Fruit fly (Drosophila melanogaster): ENCODE data around the gene CG7376.

The CG7376 gene

dm6 chr3L:6124616-6125408, 49.2 kb upstream of the CG7376 start (continued):
- TF ChIP-seq CG7987 (GFP tag; optimal IDR thresholded peaks at IDR 0.05) (peak; percentile 94), Doc2 (GFP tag; IDR thresholded peaks at IDR 0.05) (no peak), tx (GFP tag; optimal IDR thresholded peaks at IDR 0.05) (no peak), Asciz (GFP tag; optimal IDR thresholded peaks at IDR 0.05) (peak; percentile 83), lab (GFP tag; optimal IDR thresholded peaks at IDR 0.05) (peak; percentile 94), z (GFP tag; IDR thresholded peaks at IDR 0.05) (no peak; the same call in 2 of the 3 replicates), NC2β (GFP tag; optimal IDR thresholded peaks at IDR 0.05) (peak; percentile 50), CG3995 (GFP tag; optimal IDR thresholded peaks at IDR 0.05) (peak; percentile 3), row (GFP tag; IDR thresholded peaks at IDR 0.05) (peak; percentile 22; the same call in 1 of the 3 replicates), Hr39 (optimal IDR thresholded peaks at IDR 0.05) (no peak), exex (tag; optimal IDR thresholded peaks at IDR 0.05) (no peak), Abd-B (GFP tag; optimal IDR thresholded peaks at IDR 0.05) (peak; percentile 5), CG9609 (GFP tag; optimal IDR thresholded peaks at IDR 0.05) (peak; percentile 21), Trl (optimal IDR thresholded peaks at IDR 0.05) (no peak), Trl (GFP tag; optimal IDR thresholded peaks at IDR 0.05) (peak; percentile 71), nau (GFP tag; optimal IDR thresholded peaks at IDR 0.05) (peak; percentile 87), Dfd (GFP tag; optimal IDR thresholded peaks at IDR 0.05) (peak in 1 of 2 experiments; percentile 83), tup (GFP tag; optimal IDR thresholded peaks at IDR 0.05) (no peak), schlank (tag; optimal IDR thresholded peaks at IDR 0.05) (peak; percentile 77), sna (GFP tag; IDR thresholded peaks at IDR 0.05; ENCODE audit: partially characterized antibody) (no peak; the same call in 1 of the 2 replicates), pita (GFP tag; optimal IDR thresholded peaks at IDR 0.05) (peak; percentile 74), Mes4 (GFP tag; optimal IDR thresholded peaks at IDR 0.05) (peak; percentile 75), CG7357 (GFP tag; IDR thresholded peaks at IDR 0.05) (peak; percentile 88), Jarid2 (GFP tag; optimal IDR thresholded peaks at IDR 0.05) (peak; percentile 58), CG11085 (GFP tag; IDR thresholded peaks at IDR 0.05) (peak; percentile 83), Pdp1 (GFP tag; optimal IDR thresholded peaks at IDR 0.05) (peak in 1 of 2 experiments; percentile 34), CG10267 (tag; optimal IDR thresholded peaks at IDR 0.05) (peak; percentile 70), CG17829 (tag; optimal IDR thresholded peaks at IDR 0.05) (peak; percentile 69), Drgx (GFP tag; IDR thresholded peaks at IDR 0.05) (no peak), CG7556 (GFP tag; optimal IDR thresholded peaks at IDR 0.05) (peak; percentile 45), CG17361 (GFP tag; IDR thresholded peaks at IDR 0.05) (peak; percentile 66), unpg (GFP tag; optimal IDR thresholded peaks at IDR 0.05) (peak; percentile 76), CG8089 (GFP tag; optimal IDR thresholded peaks at IDR 0.05) (peak; percentile 59), Dek (tag; optimal IDR thresholded peaks at IDR 0.05) (no peak), MBD-R2 (GFP tag; IDR thresholded peaks at IDR 0.05) (peak; percentile 45; the same call in 1 of the 2 replicates), her (GFP tag; optimal IDR thresholded peaks at IDR 0.05) (peak; percentile 64), CG2129 (GFP tag; IDR thresholded peaks at IDR 0.05; ENCODE audit: partially characterized antibody) (no peak), ham (GFP tag; IDR thresholded peaks at IDR 0.05) (no peak), CG11504 (tag; optimal IDR thresholded peaks at IDR 0.05) (peak; percentile 13), usp (GFP tag; optimal IDR thresholded peaks at IDR 0.05) (no peak), ase (GFP tag; IDR thresholded peaks at IDR 0.05) (peak; percentile 79), CG11560 (tag; IDR thresholded peaks at IDR 0.05) (no peak), gem (tag; optimal IDR thresholded peaks at IDR 0.05) (peak; percentile 42), Med (GFP tag) (peak; percentile 97), Mad (GFP tag; optimal IDR thresholded peaks at IDR 0.05) (peak; percentile 27), kni (GFP tag; optimal IDR thresholded peaks at IDR 0.05) (peak; percentile 83), CG11696 (GFP tag; IDR thresholded peaks at IDR 0.05) (peak; percentile 76), Hr51 (GFP tag; optimal IDR thresholded peaks at IDR 0.05) (peak; percentile 46 to 53), CG11093 (GFP tag; IDR thresholded peaks at IDR 0.05) (no peak; the same call in 2 of the 3 replicates)
